Fruit fly (Drosophila melanogaster) Kc167 (cell line): Measurements from ENCODE around the gene spn-E.

Experiments
- h ChIP-seq: fragments of >200 bp; optimal IDR thresholded peaks from 3 replicates; lab custom pipeline; 2018; ENCODE audit warnings: missing external identifiers
- psq ChIP-seq: fragments of >200 bp; optimal IDR thresholded peaks from 2 replicates; lab custom pipeline; 2017; ENCODE audit warnings: missing external identifiers

DNA sequence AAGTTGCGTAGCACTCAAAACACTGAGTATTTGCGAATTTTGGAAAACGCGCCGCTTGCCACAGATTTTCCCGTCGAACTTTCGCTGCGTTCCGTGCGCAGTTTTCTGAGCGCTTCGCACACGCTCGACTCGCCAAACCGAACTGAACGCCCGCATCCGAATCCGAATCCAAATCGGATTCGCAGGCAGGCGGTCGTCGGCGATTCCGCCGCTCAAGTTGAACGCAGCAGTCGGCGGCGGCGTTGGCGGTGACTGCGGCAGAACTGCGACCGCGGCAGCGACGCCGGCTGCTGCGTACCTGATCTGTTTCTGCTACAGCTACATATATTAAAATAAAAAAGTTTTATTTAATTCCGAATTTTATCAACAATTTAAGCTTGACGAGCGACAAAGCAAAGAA lies 38.4 kb downstream of the spn-E start, which contains the start of gene CG31183:
- TF ChIP-seq psq (lab: Kevin White, UChicago) (no peak), h (lab: Kevin White, UChicago) (no peak)
